Worm (Caenorhabditis elegans) whole organism, L2 larva: ENCODE data around the gene C06A6.2.
A peak's percentile ranks its signal among the peaks of the same experiment; 100 is the strongest.

Experiments
- C34F6.9 ChIP-seq: fragments of 150-350 bp; optimal IDR thresholded peaks from 2 replicates; lab custom pipeline; 2014; ENCODE audit warnings: missing biosample characterization, missing genetic modification characterization
- F13H6.1 ChIP-seq: sonication (generic microtip); optimal IDR thresholded peaks from 2 replicates; lab custom pipeline; 2016; ENCODE audit warnings: missing genetic modification characterization, missing compliant biosample characterization
- R02D3.7 ChIP-seq: fragments of 150-350 bp; optimal IDR thresholded peaks from 2 replicates; lab custom pipeline; 2014; ENCODE audit warnings: missing biosample characterization, missing genetic modification characterization
- ceh-16 ChIP-seq: fragments of 150-350 bp; optimal IDR thresholded peaks from 2 replicates; lab custom pipeline; 2014; ENCODE audit warnings: missing biosample characterization, missing genetic modification characterization
- ceh-82 ChIP-seq: fragments of 150-350 bp; optimal IDR thresholded peaks from 2 replicates; lab custom pipeline; 2014; ENCODE audit warnings: missing biosample characterization, missing genetic modification characterization
- egl-27 ChIP-seq: sonication (generic microtip); optimal IDR thresholded peaks from 3 replicates; lab custom pipeline; 2017; ENCODE audit warnings: missing biosample characterization, missing genetic modification reagents, missing genetic modification characterization
- elt-3 ChIP-seq: sonication (generic microtip); optimal IDR thresholded peaks from 2 replicates; lab custom pipeline; 2017; ENCODE audit warnings: missing biosample characterization, missing genetic modification characterization
- lin-11 ChIP-seq: fragments of 150-350 bp; sonication (generic microtip); optimal IDR thresholded peaks from 2 replicates; lab custom pipeline; 2014; ENCODE audit warnings: missing biosample characterization, missing genetic modification characterization, inconsistent platforms, mixed read lengths
- lin-39 ChIP-seq: fragments of 150-350 bp; optimal IDR thresholded peaks from 2 replicates; lab custom pipeline; 2014; ENCODE audit warnings: missing biosample characterization, missing genetic modification reagents, missing genetic modification characterization
- lsy-2 ChIP-seq, 2 experiments: fragments of 150-350 bp in 1 of 2; sonication (generic microtip) in 1 of 2; optimal IDR thresholded peaks; 2 replicates each; lab custom pipeline; 2014 to 2017; ENCODE audit warnings: missing biosample characterization in 2 of 2, missing genetic modification characterization in 2 of 2
- mab-5 ChIP-seq: fragments of 150-350 bp; optimal IDR thresholded peaks from 2 replicates; lab custom pipeline; 2014; ENCODE audit warnings: missing biosample characterization, missing genetic modification characterization
- mdl-1 ChIP-seq, 2 experiments: fragments of 150-350 bp in 1 of 2; sonication (generic microtip) in 1 of 2; optimal IDR thresholded peaks; 2 replicates each; lab custom pipeline; 2017; ENCODE audit warnings: missing biosample characterization in 2 of 2, missing genetic modification characterization in 2 of 2
- nhr-10 ChIP-seq: sonication (generic microtip); optimal IDR thresholded peaks from 2 replicates; lab custom pipeline; 2017; ENCODE audit warnings: missing biosample characterization, missing genetic modification characterization
- nhr-11 ChIP-seq: fragments of 150-350 bp; optimal IDR thresholded peaks from 2 replicates; lab custom pipeline; 2014; ENCODE audit warnings: missing biosample characterization, missing genetic modification characterization
- nhr-12 ChIP-seq: fragments of 150-350 bp; optimal IDR thresholded peaks from 2 replicates; lab custom pipeline; 2014; ENCODE audit warnings: missing biosample characterization, missing genetic modification characterization
- nhr-129 ChIP-seq: fragments of 150-350 bp; optimal IDR thresholded peaks from 2 replicates; lab custom pipeline; 2014; ENCODE audit warnings: missing biosample characterization, missing genetic modification characterization
- nhr-21 ChIP-seq: fragments of 150-350 bp; optimal IDR thresholded peaks from 2 replicates; lab custom pipeline; 2014; ENCODE audit warnings: missing biosample characterization, missing genetic modification characterization
- nhr-23 ChIP-seq: fragments of 150-350 bp; optimal IDR thresholded peaks from 2 replicates; lab custom pipeline; 2014; ENCODE audit warnings: missing biosample characterization, missing genetic modification reagents, missing genetic modification characterization
- sem-4 ChIP-seq: fragments of 150-350 bp; optimal IDR thresholded peaks from 2 replicates; lab custom pipeline; 2014; ENCODE audit warnings: missing biosample characterization, missing genetic modification reagents, missing genetic modification characterization
- sma-3 ChIP-seq: sonication (generic microtip); optimal IDR thresholded peaks from 2 replicates; lab custom pipeline; 2016; ENCODE audit warnings: missing genetic modification reagents, missing genetic modification characterization, missing compliant biosample characterization
- sma-9 ChIP-seq, 2 experiments: fragments of 150-350 bp in 1 of 2; sonication (generic microtip) in 1 of 2; optimal IDR thresholded peaks; 2 replicates each; lab custom pipeline; 2014 to 2016; ENCODE audit warnings: missing genetic modification characterization in 2 of 2, mild to moderate bottlenecking in 1 of 2, missing biosample characterization in 1 of 2, missing compliant biosample characterization in 1 of 2, missing genetic modification reagents in 1 of 2, moderate library complexity in 1 of 2
- unc-55 ChIP-seq: fragments of 150-350 bp; sonication (generic microtip); optimal IDR thresholded peaks from 3 replicates; lab custom pipeline; 2014; ENCODE audit warnings: missing biosample characterization, missing genetic modification reagents, missing genetic modification characterization
- unc-62 ChIP-seq: fragments of 150-350 bp; optimal IDR thresholded peaks from 2 replicates; lab custom pipeline; 2014; ENCODE audit warnings: missing biosample characterization, missing genetic modification reagents, missing genetic modification characterization
- zag-1 ChIP-seq: fragments of 150-350 bp; optimal IDR thresholded peaks from 2 replicates; lab custom pipeline; 2014; ENCODE audit warnings: missing biosample characterization, missing genetic modification characterization
- ztf-11 ChIP-seq: sonication (generic microtip); optimal IDR thresholded peaks from 2 replicates; lab custom pipeline; 2017; ENCODE audit warnings: missing biosample characterization, missing genetic modification characterization
- ztf-4 ChIP-seq: fragments of 150-350 bp; optimal IDR thresholded peaks from 2 replicates; lab custom pipeline; 2014; ENCODE audit warnings: missing biosample characterization, missing genetic modification characterization

The C06A6.2 gene

DNA sequence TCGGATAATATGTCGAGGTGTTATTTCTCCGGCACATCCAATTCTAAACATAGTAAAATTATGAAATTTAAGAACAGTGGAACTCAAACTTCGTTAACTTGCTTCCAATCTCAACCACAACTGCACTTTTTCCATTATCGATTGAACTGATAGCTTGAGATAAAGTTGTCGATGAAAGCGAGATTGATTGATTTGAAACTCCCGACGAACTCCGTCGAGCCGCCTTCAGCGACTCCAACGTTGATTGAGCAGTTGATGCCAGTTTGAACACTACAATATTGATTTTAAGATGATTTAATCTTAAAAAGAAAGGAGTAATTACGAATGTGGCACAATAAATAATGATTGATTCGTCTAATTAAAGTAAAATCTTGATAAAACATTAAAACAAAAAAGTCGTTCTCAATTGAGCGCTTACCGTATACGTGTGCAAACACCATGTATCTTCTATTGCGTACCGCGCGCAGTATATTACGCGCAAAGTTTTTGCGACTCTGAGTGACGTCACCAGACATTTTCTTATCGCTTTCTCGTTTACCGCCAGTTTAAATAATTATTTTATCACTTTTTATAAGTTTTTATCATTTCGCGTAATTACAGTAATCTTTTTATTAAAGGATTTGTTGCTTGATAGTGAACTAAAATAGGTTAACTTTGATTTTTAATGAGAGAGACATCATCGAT is 55.9 kb downstream of the C06A6.2 start, which contains the start of gene arp-11 (continued):
- peak; percentile 52 for TF ChIP-seq egl-27 (tag; lab: Kevin White, UChicago)
- TF ChIP-seq lin-39, result no peak
- TF ChIP-seq ztf-4 (tag; lab: Kevin White, UChicago), result peak; percentile 60
- TF ChIP-seq nhr-23 (tag; lab: Kevin White, UChicago), result no peak
- no peak for TF ChIP-seq nhr-12 (tag; lab: Kevin White, UChicago)
- no peak for TF ChIP-seq nhr-10 (tag; lab: Kevin White, UChicago)
- TF ChIP-seq nhr-21 (tag; lab: Kevin White, UChicago), result peak; percentile 43
- no peak for TF ChIP-seq elt-3 (tag; lab: Kevin White, UChicago)
- peak; percentile 77 for TF ChIP-seq sma-3 (GFP tag; lab: Kevin White, UChicago)
- TF ChIP-seq zag-1 (tag; lab: Kevin White, UChicago), result no peak
- TF ChIP-seq nhr-11 (tag; lab: Kevin White, UChicago), result no peak
- TF ChIP-seq nhr-129 (tag; lab: Kevin White, UChicago), result peak; percentile 88
- no peak for TF ChIP-seq R02D3.7 (tag; lab: Kevin White, UChicago)
- no peak for TF ChIP-seq mab-5 (tag; lab: Kevin White, UChicago)
- TF ChIP-seq ceh-82 (tag; lab: Kevin White, UChicago), result no peak
- no peak for TF ChIP-seq ztf-11 (tag; lab: Kevin White, UChicago)
- TF ChIP-seq mdl-1 (tag; optimal IDR thresholded peaks at IDR 0.05; lab: Kevin White, UChicago), result no peak
- peak; percentile 90 to 98 for TF ChIP-seq lsy-2 (tag; optimal IDR thresholded peaks at IDR 0.05; lab: Kevin White, UChicago)
- TF ChIP-seq, all 48 proteins: peak for 19

DNA sequence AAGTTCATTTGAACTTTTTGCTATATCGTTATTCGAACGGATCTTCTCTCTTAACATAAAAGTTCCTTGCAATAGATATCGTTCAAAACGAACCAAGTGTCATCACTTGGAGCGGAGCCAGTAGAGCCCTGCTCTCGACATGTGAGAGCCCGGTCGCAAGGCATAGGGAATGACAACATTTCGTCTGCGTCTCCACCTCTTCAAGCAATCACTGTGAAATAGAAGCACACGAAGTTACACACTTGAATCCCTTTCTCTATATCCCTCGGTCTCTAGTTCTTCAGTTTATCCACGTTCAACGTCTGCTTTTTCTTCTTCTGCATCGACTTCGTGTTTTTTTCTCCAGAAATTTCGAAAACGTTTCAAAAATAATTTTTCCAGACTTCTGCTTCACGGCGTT is 56.9 kb downstream of the C06A6.2 start, which contains the start of gene C49H3.6:
C49H3.6 (plus strand) TSS at position 380 of the 400 bp plus-strand sequence.
- TF ChIP-seq sma-9 (GFP tag; optimal IDR thresholded peaks at IDR 0.05; lab: Kevin White, UChicago) (peak; percentile 29), sma-9 (tag; optimal IDR thresholded peaks at IDR 0.05; lab: Kevin White, UChicago) (no peak), lsy-2 (tag; optimal IDR thresholded peaks at IDR 0.05; lab: Kevin White, UChicago) (peak; percentile 6 to 69), ceh-16 (tag; lab: Kevin White, UChicago) (no peak), sem-4 (tag; lab: Kevin White, UChicago) (peak; percentile 64), lin-11 (peak; percentile 1), ztf-11 (tag; lab: Kevin White, UChicago) (no peak), F13H6.1 (tag; lab: Kevin White, UChicago) (peak; percentile 30), nhr-129 (tag; lab: Kevin White, UChicago) (peak; percentile 74), unc-62 (GFP tag; lab: Kevin White, UChicago) (no peak), unc-55 (GFP tag; lab: Kevin White, UChicago) (peak; percentile 52), lin-39 (no peak), C34F6.9 (tag; lab: Kevin White, UChicago) (peak; percentile 77)
